Worm (Caenorhabditis elegans) whole organism, mixed stage, embryonic: ENCODE measurements around the gene cyp-35B1.

ENCODE experiments used
- M03D4.4 ChIP-seq: sonication (generic microtip); optimal IDR thresholded peaks from 2 replicates; lab custom pipeline; 2017; ENCODE audit warnings: mild to moderate bottlenecking, missing genetic modification characterization, missing compliant biosample characterization
- bed-3 ChIP-seq: fragments of 200-800 bp; sonication (Bioruptor generic); optimal IDR thresholded peaks from 3 replicates; lab custom pipeline; 2018; ENCODE audit warnings: mild to moderate bottlenecking, missing genetic modification characterization, moderate library complexity, missing compliant biosample characterization
- blmp-1 ChIP-seq: fragments of 150-350 bp; optimal IDR thresholded peaks from 2 replicates; lab custom pipeline; 2014; ENCODE audit warnings: missing biosample characterization, missing genetic modification characterization
- ceh-83 ChIP-seq: fragments of 200-800 bp; sonication (Bioruptor generic); optimal IDR thresholded peaks from 2 replicates; lab custom pipeline; 2018; ENCODE audit warnings: mild to moderate bottlenecking, missing genetic modification characterization, missing compliant biosample characterization
- ces-1 ChIP-seq: fragments of 150-350 bp; optimal IDR thresholded peaks from 2 replicates; lab custom pipeline; 2014; ENCODE audit warnings: missing biosample characterization, missing genetic modification reagents, missing genetic modification characterization
- cnd-1 ChIP-seq: fragments of 200-800 bp; sonication (Bioruptor generic); optimal IDR thresholded peaks from 2 replicates; lab custom pipeline; 2018; ENCODE audit warnings: mild to moderate bottlenecking, missing genetic modification characterization, missing compliant biosample characterization
- drap-1 ChIP-seq: fragments of 200-800 bp; sonication (Bioruptor generic); optimal IDR thresholded peaks from 3 replicates; lab custom pipeline; 2018; ENCODE audit warnings: mild to moderate bottlenecking, missing genetic modification characterization, missing compliant biosample characterization
- elt-1 ChIP-seq: sonication (generic microtip); optimal IDR thresholded peaks from 2 replicates; lab custom pipeline; 2017; ENCODE audit warnings: missing genetic modification characterization, mild to moderate bottlenecking, missing compliant biosample characterization, antibody characterized with exemption, moderate library complexity, borderline replicate concordance; ENCODE audit not compliant: insufficient read depth
- flh-1 ChIP-seq: fragments of 200-800 bp; sonication (Bioruptor generic); optimal IDR thresholded peaks from 2 replicates; lab custom pipeline; 2018; ENCODE audit warnings: mild to moderate bottlenecking, missing genetic modification characterization, moderate library complexity, missing compliant biosample characterization
- ham-2 ChIP-seq: fragments of 200-800 bp; sonication (Bioruptor generic); optimal IDR thresholded peaks from 2 replicates; lab custom pipeline; 2018; ENCODE audit warnings: mild to moderate bottlenecking, missing genetic modification characterization, missing compliant biosample characterization
- hlh-1 ChIP-seq: fragments of 150-350 bp; optimal IDR thresholded peaks from 2 replicates; lab custom pipeline; 2014; ENCODE audit warnings: missing biosample characterization, missing genetic modification reagents, missing genetic modification characterization
- lin-13 ChIP-seq: fragments of 150-350 bp; optimal IDR thresholded peaks from 2 replicates; lab custom pipeline; 2014; ENCODE audit warnings: missing biosample characterization, missing genetic modification characterization
- lin-32 ChIP-seq: fragments of 200-800 bp; sonication (Bioruptor generic); optimal IDR thresholded peaks from 2 replicates; lab custom pipeline; 2018; ENCODE audit warnings: mild to moderate bottlenecking, missing genetic modification characterization, missing compliant biosample characterization
- lsy-2 ChIP-seq: fragments of 150-350 bp; optimal IDR thresholded peaks from 2 replicates; lab custom pipeline; 2014; ENCODE audit warnings: missing biosample characterization, missing genetic modification characterization
- mab-5 ChIP-seq: fragments of 150-350 bp; optimal IDR thresholded peaks from 2 replicates; lab custom pipeline; 2014; ENCODE audit warnings: missing biosample characterization, missing genetic modification characterization
- nhr-2 ChIP-seq: fragments of 150-350 bp; optimal IDR thresholded peaks from 2 replicates; lab custom pipeline; 2014; ENCODE audit warnings: missing biosample characterization, missing genetic modification characterization
- nhr-237 ChIP-seq: fragments of 150-350 bp; optimal IDR thresholded peaks from 2 replicates; lab custom pipeline; 2014; ENCODE audit warnings: missing biosample characterization, missing genetic modification characterization
- nhr-28 ChIP-seq: fragments of 150-350 bp; optimal IDR thresholded peaks from 2 replicates; lab custom pipeline; 2014; ENCODE audit warnings: missing biosample characterization, missing genetic modification characterization
- nhr-76 ChIP-seq: sonication (generic microtip); optimal IDR thresholded peaks from 2 replicates; lab custom pipeline; 2017; ENCODE audit warnings: missing biosample characterization, missing genetic modification characterization
- pha-4 ChIP-seq: fragments of 150-350 bp; optimal IDR thresholded peaks from 2 replicates; lab custom pipeline; 2018; ENCODE audit warnings: missing biosample characterization, missing genetic modification reagents, missing genetic modification characterization
- snpc-4 ChIP-seq: fragments of 150-350 bp; optimal IDR thresholded peaks from 2 replicates; lab custom pipeline; 2014; ENCODE audit warnings: missing biosample characterization, missing genetic modification characterization
- sptf-1 ChIP-seq: sonication (generic microtip); optimal IDR thresholded peaks from 2 replicates; lab custom pipeline; 2017; ENCODE audit warnings: mild to moderate bottlenecking, missing genetic modification characterization, moderate library complexity, missing compliant biosample characterization
- tbx-8 ChIP-seq: fragments of 200-800 bp; sonication (Bioruptor generic); optimal IDR thresholded peaks from 2 replicates; lab custom pipeline; 2018; ENCODE audit warnings: mild to moderate bottlenecking, missing genetic modification characterization, moderate library complexity, missing compliant biosample characterization
- unc-39 ChIP-seq: fragments of 150-350 bp; optimal IDR thresholded peaks from 2 replicates; lab custom pipeline; 2014; ENCODE audit warnings: missing biosample characterization, missing genetic modification characterization
- unc-62 ChIP-seq: fragments of 150-350 bp; optimal IDR thresholded peaks from 2 replicates; lab custom pipeline; 2014; ENCODE audit warnings: missing biosample characterization, missing genetic modification reagents, missing genetic modification characterization
- zip-8 ChIP-seq: fragments of 150-350 bp; optimal IDR thresholded peaks from 2 replicates; lab custom pipeline; 2014; ENCODE audit warnings: missing biosample characterization, missing genetic modification characterization
- ztf-11 ChIP-seq: fragments of 150-350 bp; optimal IDR thresholded peaks from 2 replicates; lab custom pipeline; 2014; ENCODE audit warnings: missing biosample characterization, missing genetic modification characterization

The cyp-35B1 gene

ce11 chrV:3963715-3964114 lies 24.9 kb downstream of the cyp-35B1 start, which contains the start of gene cyp-34A7:
Gene cyp-34A7 (minus strand): TSS chrV:3963815.
- TF ChIP-seq zip-8 (tag; lab: Kevin White, UChicago) (no peak), elt-1 (tag; lab: Kevin White, UChicago) (no peak), snpc-4 (tag; lab: Kevin White, UChicago) (no peak)
- TF ChIP-seq, all 35 proteins: peak for 0

DNA sequence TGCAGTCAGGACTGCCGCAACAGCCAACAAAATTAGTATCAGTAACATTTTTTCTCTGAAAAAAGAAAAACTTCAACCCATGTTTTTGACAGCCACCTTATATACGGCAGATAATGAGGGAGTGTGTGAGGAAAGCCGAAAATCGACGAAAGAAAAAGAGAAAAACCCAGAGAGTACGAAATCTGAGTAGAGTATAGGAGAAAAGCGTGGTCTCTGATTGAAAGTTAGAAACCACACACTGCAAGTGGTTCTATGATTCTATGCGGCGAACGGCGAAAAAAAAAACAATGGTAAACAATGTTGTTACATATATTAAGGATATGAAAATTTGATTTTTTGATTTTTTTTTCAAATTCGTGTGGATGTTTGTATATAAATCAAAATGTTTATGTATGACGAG lies 28.9 kb downstream of the cyp-35B1 start, which contains the start of gene cyp-34A8:
cyp-34A8 (minus strand) TSS at position 62 of the 400 bp plus-strand sequence.
- TF ChIP-seq unc-62 (no peak), nhr-28 (no peak)

ce11 chrV:3968929-3969328 lies 30.1 kb downstream of the cyp-35B1 start:
- no peak for TF ChIP-seq cnd-1 (tag; lab: Kevin White, UChicago)

DNA sequence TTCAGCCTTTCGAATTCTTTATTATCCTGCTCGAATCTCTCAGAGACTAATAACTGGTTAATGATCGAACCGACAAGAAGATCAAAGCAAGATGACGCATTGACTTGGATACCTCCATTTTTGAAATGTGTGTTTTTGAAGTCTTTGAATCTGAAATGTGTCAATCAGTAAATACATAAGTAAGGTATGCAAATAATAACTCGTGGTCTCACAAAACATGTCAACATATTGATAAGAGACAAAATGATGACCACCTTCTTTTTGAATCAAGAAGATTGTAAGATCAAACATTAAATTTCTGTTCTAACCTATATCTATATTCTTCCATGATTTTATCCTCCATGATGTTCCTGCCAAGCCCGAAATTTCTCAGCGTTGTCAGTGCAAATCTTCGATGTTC lies 30.8 kb downstream of the cyp-35B1 start:
- TF ChIP-seq blmp-1: no peak
- TF ChIP-seq lsy-2 (tag; lab: Kevin White, UChicago): no peak
- no peak for TF ChIP-seq hlh-1 (tag; lab: Kevin White, UChicago)
- TF ChIP-seq nhr-237 (tag; lab: Kevin White, UChicago): no peak
- TF ChIP-seq cnd-1 (tag; lab: Kevin White, UChicago): no peak
- TF ChIP-seq nhr-28: no peak
- TF ChIP-seq unc-39 (tag; lab: Kevin White, UChicago): no peak
- TF ChIP-seq bed-3 (GFP tag; lab: Kevin White, UChicago): no peak
- TF ChIP-seq snpc-4 (tag; lab: Kevin White, UChicago): no peak
- no peak for TF ChIP-seq pha-4 (tag; lab: Kevin White, UChicago)
- TF ChIP-seq elt-1 (tag; lab: Kevin White, UChicago): no peak
- TF ChIP-seq ztf-11 (tag; lab: Kevin White, UChicago): no peak
- TF ChIP-seq mab-5: no peak
- TF ChIP-seq zip-8 (tag; lab: Kevin White, UChicago): no peak
- TF ChIP-seq ham-2 (GFP tag; lab: Kevin White, UChicago): no peak
- TF ChIP-seq nhr-2 (tag; lab: Kevin White, UChicago): no peak

- TF ChIP-seq flh-1 (GFP tag; lab: Kevin White, UChicago) (no peak), lin-32 (GFP tag; lab: Kevin White, UChicago) (no peak), sptf-1 (no peak), zip-8 (tag; lab: Kevin White, UChicago) (no peak), ces-1 (no peak), ceh-83 (GFP tag; lab: Kevin White, UChicago) (no peak)
Measured at ce11 chrV:3970410-3970809, 31.6 kb downstream of the cyp-35B1 start, which contains the start of gene cyp-34A9. Gene cyp-34A9 (minus strand): TSS chrV:3970540.

DNA sequence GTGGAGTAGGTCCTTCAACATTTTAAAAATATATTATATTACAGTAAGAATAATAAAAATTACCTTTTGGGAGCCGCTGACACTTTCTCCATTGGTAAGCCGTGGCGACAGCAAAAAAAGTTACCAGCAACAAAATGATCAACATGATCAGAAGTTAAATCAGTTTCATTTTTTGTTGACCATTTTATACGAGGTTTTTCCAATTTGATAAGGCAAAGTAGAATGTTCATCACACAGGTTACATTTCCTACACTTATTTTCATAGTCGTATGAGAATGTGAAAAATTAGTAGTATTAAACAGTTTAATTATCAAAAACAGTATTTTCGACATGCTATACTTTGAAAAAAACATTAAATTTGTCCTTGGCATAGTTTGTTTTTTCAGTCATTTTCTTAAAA lies 34.0 kb downstream of the cyp-35B1 start, which contains the start of gene cyp-34A10:
cyp-34A10 (minus strand) TSS at position 146 of the 400 bp plus-strand sequence.
- TF ChIP-seq nhr-2 (tag; lab: Kevin White, UChicago) (no peak), lin-32 (GFP tag; lab: Kevin White, UChicago) (no peak), unc-39 (tag; lab: Kevin White, UChicago) (no peak)

DNA sequence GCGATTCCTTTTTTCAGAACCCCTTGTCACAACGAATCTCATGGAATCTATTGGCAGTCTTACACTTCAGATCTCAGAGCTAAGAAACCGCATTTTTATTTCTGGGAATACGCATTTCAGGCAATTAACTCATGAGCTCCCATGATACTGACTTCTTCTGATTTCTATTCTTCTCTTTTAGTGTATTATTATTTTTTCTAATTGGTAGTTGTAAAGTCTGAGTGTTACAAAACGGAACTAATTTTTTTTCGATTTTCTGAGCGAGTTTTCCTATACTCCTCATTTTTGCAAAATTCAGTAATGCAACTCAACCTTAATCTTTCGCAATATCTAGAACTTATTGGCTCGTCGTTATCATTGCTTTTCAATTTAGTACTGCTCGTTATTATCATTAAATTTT lies 35.5 kb downstream of the cyp-35B1 start, which contains the start of gene str-82:
str-82 (plus strand) TSS at position 301 of the 400 bp plus-strand sequence.
- TF ChIP-seq mab-5 (no peak), lsy-2 (tag; lab: Kevin White, UChicago) (no peak), tbx-8 (GFP tag; lab: Kevin White, UChicago) (no peak), ces-1 (no peak), snpc-4 (tag; lab: Kevin White, UChicago) (no peak), unc-39 (tag; lab: Kevin White, UChicago) (no peak), nhr-28 (no peak), elt-1 (tag; lab: Kevin White, UChicago) (no peak), lin-13 (tag; lab: Kevin White, UChicago) (no peak), M03D4.4 (tag; lab: Kevin White, UChicago) (no peak), ceh-83 (GFP tag; lab: Kevin White, UChicago) (no peak), blmp-1 (no peak), nhr-237 (tag; lab: Kevin White, UChicago) (no peak), ztf-11 (tag; lab: Kevin White, UChicago) (no peak), nhr-2 (tag; lab: Kevin White, UChicago) (no peak), drap-1 (GFP tag; lab: Kevin White, UChicago) (no peak), bed-3 (GFP tag; lab: Kevin White, UChicago) (no peak), hlh-1 (tag; lab: Kevin White, UChicago) (no peak), nhr-76 (tag; lab: Kevin White, UChicago) (no peak)
